Fruit fly (Drosophila melanogaster) whole organism, pupa: ENCODE measurements around the gene Pkc98E.

Experiments used
- CG12605 ChIP-seq: fragments of 200-800 bp; sonication (Bioruptor generic); IDR thresholded peaks from 2 replicates; pipeline ENCODE4 v1.3.6; 2022; ENCODE audit warnings: missing biosample characterization, missing genetic modification characterization
- CG4496 ChIP-seq: fragments of 200-800 bp; sonication (Bioruptor generic); IDR thresholded peaks from 3 replicates; pipeline ENCODE4 v1.3.6; 2022; ENCODE audit warnings: missing biosample characterization, missing genetic modification characterization
- D1 ChIP-seq: fragments of 200-800 bp; sonication (Bioruptor generic); optimal IDR thresholded peaks from 2 replicates; lab custom pipeline; 2018; ENCODE audit warnings: missing biosample characterization, mild to moderate bottlenecking, missing genetic modification characterization, moderate library complexity
- Pif1B ChIP-seq: fragments of 200-800 bp; sonication (Bioruptor generic); optimal IDR thresholded peaks from 3 replicates; lab custom pipeline; 2016; ENCODE audit warnings: missing biosample characterization, missing genetic modification characterization

DNA sequence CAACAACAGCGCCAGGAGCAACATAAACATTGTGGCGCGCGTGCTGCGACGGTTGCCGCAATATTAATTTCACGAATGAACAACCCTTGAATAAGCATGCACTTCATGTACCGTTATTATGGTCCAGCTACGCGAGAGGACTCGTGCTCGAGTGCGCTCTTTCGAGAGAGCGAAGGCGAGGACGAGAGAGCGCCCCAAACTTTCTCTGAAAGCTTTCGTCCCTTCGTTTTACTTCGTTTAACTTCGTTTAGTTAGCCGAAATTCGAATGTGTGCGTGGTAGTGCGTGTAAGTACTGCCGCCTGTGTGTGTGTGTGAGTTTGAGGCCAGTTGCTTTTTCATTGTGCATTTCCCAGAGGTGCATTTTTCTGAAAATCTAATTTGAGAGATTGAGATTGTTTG is 48.3 kb upstream of the Pkc98E start:
- TF ChIP-seq D1 (tag; lab: Kevin White, UChicago) (no peak), CG4496 (no peak), Pif1B (no peak), CG12605 (no peak)
